Worm (Caenorhabditis elegans): ENCODE data around the gene C29E4.15.
A peak's percentile ranks its signal among the peaks of the same experiment; 100 is the strongest.

Gene C29E4.15

ce11 chrIII:7911621-7912020, 40.8 kb upstream of the C29E4.15 start, which contains the start of gene ZK688.7:
TSS of gene ZK688.7 (minus strand) at chrIII:7911634.
- TF ChIP-seq nhr-80 (tag; optimal IDR thresholded peaks at IDR 0.05) (peak; percentile 25), attf-5 (GFP tag; optimal IDR thresholded peaks at IDR 0.05) (peak; percentile 68), fkh-3 (tag; optimal IDR thresholded peaks at IDR 0.05) (no peak), hmg-1.2 (GFP tag; IDR thresholded peaks at IDR 0.05) (peak; percentile 85)

- TF ChIP-seq lsl-1 (GFP tag; optimal IDR thresholded peaks at IDR 0.05), result no peak
- TF ChIP-seq snpc-1.1 (tag; optimal IDR thresholded peaks at IDR 0.05; ENCODE audit: insufficient read depth), result no peak
- TF ChIP-seq lin-26 (GFP tag; IDR thresholded peaks at IDR 0.05), result no peak
- TF ChIP-seq snpc-4 (GFP tag; optimal IDR thresholded peaks at IDR 0.05), result no peak
- TF ChIP-seq snpc-4 (tag; optimal IDR thresholded peaks at IDR 0.05), result no peak
- no peak for TF ChIP-seq dpff-1 (tag; optimal IDR thresholded peaks at IDR 0.05)
- no peak for TF ChIP-seq C17E4.6 (GFP tag; IDR thresholded peaks at IDR 0.05)
- TF ChIP-seq let-526 (GFP tag; IDR thresholded peaks at IDR 0.05), result no peak
- no peak for TF ChIP-seq ztf-28 (GFP tag; IDR thresholded peaks at IDR 0.05)
- TF ChIP-seq F57C9.4 (tag; optimal IDR thresholded peaks at IDR 0.05), result no peak
- no peak for TF ChIP-seq die-1 (tag; optimal IDR thresholded peaks at IDR 0.05)
- no peak for TF ChIP-seq madf-8 (GFP tag; conservative IDR thresholded peaks at IDR 0.05)
- TF ChIP-seq egl-44 (GFP tag; IDR thresholded peaks at IDR 0.05), result no peak
- TF ChIP-seq aptf-3 (GFP tag; IDR thresholded peaks at IDR 0.05), result no peak
- no peak for TF ChIP-seq hsf-1 (GFP tag; IDR thresholded peaks at IDR 0.05)
These were observed 38.9 kb upstream of the C29E4.15 start, which contains the start of gene ZK688.12 for ce11 chrIII:7913488-7913887. TSS of gene ZK688.12 (minus strand) at chrIII:7913588.

- TF ChIP-seq C17E4.6 (GFP tag; IDR thresholded peaks at IDR 0.05) (no peak), F10E7.11 (tag; optimal IDR thresholded peaks at IDR 0.05) (no peak), bed-1 (GFP tag; IDR thresholded peaks at IDR 0.05) (no peak), ceh-58 (GFP tag; IDR thresholded peaks at IDR 0.05) (no peak), rpc-1 (optimal IDR thresholded peaks at IDR 0.05) (no peak), rpc-1 (tag; optimal IDR thresholded peaks at IDR 0.05) (no peak), xnd-1 (tag; optimal IDR thresholded peaks at IDR 0.05) (no peak), somi-1 (GFP tag; optimal IDR thresholded peaks at IDR 0.05) (no peak), ztf-6 (GFP tag; IDR thresholded peaks at IDR 0.05) (no peak), madf-3 (GFP tag; IDR thresholded peaks at IDR 0.05) (no peak), attf-6 (GFP tag; IDR thresholded peaks at IDR 0.05) (no peak), lag-1 (GFP tag; IDR thresholded peaks at IDR 0.05) (no peak), F57A8.1 (GFP tag; optimal IDR thresholded peaks at IDR 0.05) (no peak), attf-5 (GFP tag; optimal IDR thresholded peaks at IDR 0.05) (no peak), nhr-27 (tag; optimal IDR thresholded peaks at IDR 0.05) (no peak), nhr-120 (GFP tag; IDR thresholded peaks at IDR 0.05) (no peak), T26A5.8 (tag; optimal IDR thresholded peaks at IDR 0.05) (no peak), dpff-1 (tag; optimal IDR thresholded peaks at IDR 0.05) (no peak), ztf-18 (tag; optimal IDR thresholded peaks at IDR 0.05) (no peak), nhr-179 (tag; optimal IDR thresholded peaks at IDR 0.05) (no peak)
These were observed 34.8 kb upstream of the C29E4.15 start, which contains the start of gene gly-3 for ce11 chrIII:7917667-7918066. TSS of gene gly-3 (minus strand) at chrIII:7917767.

ce11 chrIII:7919823-7920222, 32.6 kb upstream of the C29E4.15 start, which contains the start of gene C29E4.14:
TSS of gene C29E4.14 (plus strand) at chrIII:7920123.
- TF ChIP-seq rcor-1 (GFP tag; IDR thresholded peaks at IDR 0.05) (no peak), lsl-1 (GFP tag; optimal IDR thresholded peaks at IDR 0.05) (no peak), egl-44 (GFP tag; IDR thresholded peaks at IDR 0.05) (no peak), mes-4 (tag; optimal IDR thresholded peaks at IDR 0.05) (no peak), dox-1 (GFP tag; IDR thresholded peaks at IDR 0.05) (no peak), D2030.7 (GFP tag; IDR thresholded peaks at IDR 0.05) (no peak), hmg-1.2 (GFP tag; IDR thresholded peaks at IDR 0.05) (no peak), T26A5.8 (tag; optimal IDR thresholded peaks at IDR 0.05) (no peak), Y56A3A.18 (GFP tag; IDR thresholded peaks at IDR 0.05) (no peak), F57C9.4 (tag; optimal IDR thresholded peaks at IDR 0.05) (no peak), B0019.2 (GFP tag; conservative IDR thresholded peaks at IDR 0.05) (no peak), lin-54 (GFP tag; optimal IDR thresholded peaks at IDR 0.05) (no peak), ztf-25 (GFP tag; IDR thresholded peaks at IDR 0.05) (no peak), let-526 (GFP tag; IDR thresholded peaks at IDR 0.05) (no peak), K12H6.12 (tag; optimal IDR thresholded peaks at IDR 0.05) (no peak), egl-18 (GFP tag; IDR thresholded peaks at IDR 0.05) (no peak), ets-4 (GFP tag; optimal IDR thresholded peaks at IDR 0.05) (no peak)
